Worm (Caenorhabditis elegans) whole organism, dauer: ENCODE data around the gene srj-8.

Source experiments
- unc-62 ChIP-seq: sonication (generic microtip); optimal IDR thresholded peaks from 2 replicates; lab custom pipeline; 2017; ENCODE audit warnings: missing biosample characterization, missing genetic modification reagents, missing genetic modification characterization

The srj-8 gene

ce11 chrV:3259168-3259622, 11.6 kb downstream of the srj-8 start, which contains the start of gene T28A11.16:
Gene T28A11.16 (minus strand): TSS chrV:3259218.
- TF ChIP-seq unc-62: no peak

ce11 chrV:3260075-3260474, 12.5 kb downstream of the srj-8 start, which contains the start of gene srbc-5:
Gene srbc-5 (plus strand): TSS chrV:3260375.
- no peak for TF ChIP-seq unc-62

- TF ChIP-seq unc-62: no peak
Measured at ce11 chrV:3266189-3266588, 18.6 kb downstream of the srj-8 start, which contains the start of gene T28A11.17. Gene T28A11.17 (minus strand): TSS chrV:3266289.

ce11 chrV:3267950-3268349, 20.3 kb downstream of the srj-8 start, which contains the start of gene T28A11.18:
Gene T28A11.18 (minus strand): TSS chrV:3268050.
- TF ChIP-seq unc-62: no peak

ce11 chrV:3269407-3269806, 21.8 kb downstream of the srj-8 start, which contains the start of gene T28A11.19:
Gene T28A11.19 (minus strand): TSS chrV:3269514.
- no peak for TF ChIP-seq unc-62

- no peak for TF ChIP-seq unc-62
Measured at ce11 chrV:3273156-3273555, 25.5 kb downstream of the srj-8 start, which contains the start of gene T28A11.20. Gene T28A11.20 (minus strand): TSS chrV:3273256.

ce11 chrV:3273577-3274100, 26.0 kb downstream of the srj-8 start, which contains the start of gene T28A11.4:
Gene T28A11.4 (plus strand): TSS chrV:3274050.
- no peak for TF ChIP-seq unc-62

ce11 chrV:3275033-3275432, 27.4 kb downstream of the srj-8 start, which contains the start of gene T28A11.3:
Gene T28A11.3 (plus strand): TSS chrV:3275333.
- no peak for TF ChIP-seq unc-62

- no peak for TF ChIP-seq unc-62
Measured at ce11 chrV:3276184-3276583, 28.6 kb downstream of the srj-8 start.

ce11 chrV:3278101-3278639, 30.6 kb downstream of the srj-8 start, which contains the start of gene fbxa-64:
Gene fbxa-64 (minus strand): TSS chrV:3278151.
- no peak for TF ChIP-seq unc-62

- TF ChIP-seq unc-62: no peak
Measured at ce11 chrV:3279138-3279537, 31.5 kb downstream of the srj-8 start.

ce11 chrV:3280009-3280408, 32.4 kb downstream of the srj-8 start, which contains the start of gene T28A11.2:
Gene T28A11.2 (plus strand): TSS chrV:3280379.
- no peak for TF ChIP-seq unc-62

- TF ChIP-seq unc-62: no peak
Measured at ce11 chrV:3281523-3281922, 33.9 kb downstream of the srj-8 start, which contains the start of gene T28A11.25. Gene T28A11.25 (plus strand): TSS chrV:3281823.

ce11 chrV:3282957-3283356, 35.3 kb downstream of the srj-8 start, which contains the start of gene str-64:
Gene str-64 (plus strand): TSS chrV:3283257.
- TF ChIP-seq unc-62: no peak

ce11 chrV:3284629-3285028, 37.0 kb downstream of the srj-8 start, which contains the start of gene F35F10.5:
Gene F35F10.5 (plus strand): TSS chrV:3284929.
- no peak for TF ChIP-seq unc-62

- TF ChIP-seq unc-62: no peak
Measured at ce11 chrV:3287330-3287729, 39.7 kb downstream of the srj-8 start, which contains the start of gene F35F10.7. Gene F35F10.7 (minus strand): TSS chrV:3287430.

- no peak for TF ChIP-seq unc-62
Measured at ce11 chrV:3288134-3288533, 40.5 kb downstream of the srj-8 start.

ce11 chrV:3289267-3289666, 41.7 kb downstream of the srj-8 start, which contains the start of gene F35F10.6:
Gene F35F10.6 (minus strand): TSS chrV:3289367.
- no peak for TF ChIP-seq unc-62
